Fruit fly (Drosophila melanogaster) whole organism, embryonic: ENCODE data around the gene TTLL1A.

Experiments used
- ATbp ChIP-seq: fragments of 200-800 bp; sonication (Bioruptor generic); optimal IDR thresholded peaks from 2 replicates; lab custom pipeline; 2017; ENCODE audit warnings: missing biosample characterization, mild to moderate bottlenecking, missing genetic modification characterization, missing genetic modification reagents
- Blimp-1 ChIP-seq: fragments of 200-800 bp; sonication (Bioruptor generic); optimal IDR thresholded peaks from 3 replicates; lab custom pipeline; 2018; ENCODE audit warnings: missing biosample characterization, missing genetic modification characterization, mild to moderate bottlenecking, moderate library complexity, missing genetic modification reagents
- CG11696 ChIP-seq: fragments of 200-800 bp; sonication (Bioruptor generic); IDR thresholded peaks from 2 replicates; pipeline ENCODE4 v1.3.6; 2022; ENCODE audit warnings: missing biosample characterization, missing genetic modification characterization
- CG12236 ChIP-seq: fragments of 200-800 bp; sonication (Bioruptor generic); optimal IDR thresholded peaks from 2 replicates; lab custom pipeline; 2016; ENCODE audit warnings: missing biosample characterization, missing genetic modification characterization
- CG12391 ChIP-seq: fragments of 200-800 bp; sonication (Bioruptor generic); optimal IDR thresholded peaks from 3 replicates; lab custom pipeline; 2018; ENCODE audit warnings: missing biosample characterization, mild to moderate bottlenecking, missing genetic modification characterization, moderate library complexity
- CG12744 ChIP-seq: fragments of 200-800 bp; sonication (Bioruptor generic); optimal IDR thresholded peaks from 2 replicates; lab custom pipeline; 2016; ENCODE audit warnings: missing biosample characterization, missing genetic modification characterization
- CG13296 ChIP-seq: fragments of 200-800 bp; sonication (Bioruptor generic); optimal IDR thresholded peaks from 3 replicates; lab custom pipeline; 2018; ENCODE audit warnings: missing biosample characterization, mild to moderate bottlenecking, missing genetic modification characterization
- CG17829 ChIP-seq: fragments of 200-800 bp; optimal IDR thresholded peaks from 2 replicates; lab custom pipeline; 2019; ENCODE audit warnings: missing biosample characterization, mild to moderate bottlenecking, missing genetic modification characterization, moderate library complexity
- CG30403 ChIP-seq: fragments of 200-800 bp; sonication (Bioruptor generic); optimal IDR thresholded peaks from 3 replicates; lab custom pipeline; 2016; ENCODE audit warnings: missing biosample characterization, missing genetic modification characterization
- CG31365 ChIP-seq: fragments of 200-800 bp; sonication (Bioruptor generic); optimal IDR thresholded peaks from 2 replicates; lab custom pipeline; 2018; ENCODE audit warnings: missing biosample characterization, mild to moderate bottlenecking, missing genetic modification characterization
- CG31388 ChIP-seq: fragments of 200-800 bp; sonication (Bioruptor generic); optimal IDR thresholded peaks from 2 replicates; lab custom pipeline; 2016; ENCODE audit warnings: missing biosample characterization, missing genetic modification characterization
- CG34422 ChIP-seq: fragments of 200-800 bp; sonication (Bioruptor generic); IDR thresholded peaks from 3 replicates; pipeline ENCODE4 v1.3.6; 2022; ENCODE audit warnings: missing biosample characterization, missing genetic modification characterization
- CG4424 ChIP-seq: fragments of 200-800 bp; sonication (Bioruptor generic); optimal IDR thresholded peaks from 3 replicates; lab custom pipeline; 2016; ENCODE audit warnings: missing biosample characterization, missing genetic modification characterization
- CG6765 ChIP-seq: fragments of 200-800 bp; sonication (Bioruptor generic); optimal IDR thresholded peaks from 3 replicates; lab custom pipeline; 2017; ENCODE audit warnings: missing biosample characterization, mild to moderate bottlenecking, missing genetic modification characterization
- CG6813 ChIP-seq: fragments of 200-800 bp; sonication (Bioruptor generic); optimal IDR thresholded peaks from 2 replicates; lab custom pipeline; 2017; ENCODE audit warnings: missing biosample characterization, missing genetic modification characterization, mild to moderate bottlenecking, moderate library complexity, missing genetic modification reagents
- CG8478 ChIP-seq: fragments of >200 bp; optimal IDR thresholded peaks from 2 replicates; lab custom pipeline; 2018
- CG9609 ChIP-seq: fragments of 200-800 bp; sonication (Bioruptor generic); optimal IDR thresholded peaks from 3 replicates; lab custom pipeline; 2016; ENCODE audit warnings: missing biosample characterization, missing genetic modification characterization
- Camta ChIP-seq: fragments of 200-800 bp; sonication (Bioruptor generic); optimal IDR thresholded peaks from 2 replicates; lab custom pipeline; 2016; ENCODE audit warnings: missing biosample characterization, missing genetic modification characterization
- CoRest ChIP-seq: fragments of 200-800 bp; sonication (Bioruptor generic); optimal IDR thresholded peaks from 3 replicates; lab custom pipeline; 2018; ENCODE audit warnings: missing biosample characterization, mild to moderate bottlenecking, missing genetic modification characterization, moderate library complexity
- D ChIP-seq, 2 experiments: fragments of 200-800 bp in 1 of 2; fragments of >200 bp in 1 of 2; sonication (Bioruptor generic) in 1 of 2; optimal IDR thresholded peaks; 2 replicates in 1 of 2; 3 replicates in 1 of 2; lab custom pipeline; 2017; ENCODE audit warnings: mild to moderate bottlenecking in 1 of 2, missing biosample characterization in 1 of 2, missing genetic modification characterization in 1 of 2, missing genetic modification reagents in 1 of 2
- Doc2 ChIP-seq: fragments of 200-800 bp; sonication (Bioruptor generic); IDR thresholded peaks from 2 replicates; pipeline ENCODE4 v1.3.6; 2022; ENCODE audit warnings: missing biosample characterization, missing genetic modification characterization
- H15 ChIP-seq: fragments of 200-800 bp; sonication (Bioruptor generic); IDR thresholded peaks from 3 replicates; pipeline ENCODE4 v1.3.6; 2022; ENCODE audit warnings: missing biosample characterization, missing genetic modification characterization
- Hey ChIP-seq: fragments of 200-800 bp; sonication (Bioruptor generic); optimal IDR thresholded peaks from 3 replicates; lab custom pipeline; 2018; ENCODE audit warnings: missing biosample characterization, mild to moderate bottlenecking, missing genetic modification characterization
- Hr51 ChIP-seq, 2 experiments: fragments of 200-800 bp; sonication (Bioruptor generic); optimal IDR thresholded peaks; 2 replicates in 1 of 2; 3 replicates in 1 of 2; lab custom pipeline; 2016 to 2018; ENCODE audit warnings: missing biosample characterization in 2 of 2, missing genetic modification characterization in 2 of 2, mild to moderate bottlenecking in 1 of 2, moderate library complexity in 1 of 2
- MBD-R2 ChIP-seq: fragments of 200-800 bp; sonication (Bioruptor generic); IDR thresholded peaks from 2 replicates; pipeline ENCODE4 v1.3.6; 2022; ENCODE audit warnings: missing biosample characterization, missing genetic modification characterization
- Oaz ChIP-seq: fragments of 200-800 bp; sonication (Bioruptor generic); IDR thresholded peaks from 2 replicates; pipeline ENCODE4 v1.3.6; 2022; ENCODE audit warnings: missing biosample characterization, missing genetic modification characterization
- Oli ChIP-seq: fragments of 200-800 bp; sonication (Bioruptor generic); optimal IDR thresholded peaks from 2 replicates; lab custom pipeline; 2018; ENCODE audit warnings: missing biosample characterization, mild to moderate bottlenecking, missing genetic modification characterization, moderate library complexity
- TFAM ChIP-seq: fragments of 200-800 bp; sonication (Bioruptor generic); optimal IDR thresholded peaks from 2 replicates; lab custom pipeline; 2017; ENCODE audit warnings: missing biosample characterization, missing genetic modification characterization, inconsistent platforms
- Trl ChIP-seq, 3 experiments: fragments of >200 bp in 2 of 3; fragments of 200-800 bp in 1 of 3; sonication (Bioruptor generic) in 1 of 3; optimal IDR thresholded peaks; 2 replicates in 1 of 3; 3 replicates in 2 of 3; lab custom pipeline; 2016 to 2017; ENCODE audit warnings: missing biosample characterization in 1 of 3, missing genetic modification characterization in 1 of 3
- ara ChIP-seq: fragments of 200-800 bp; sonication (Bioruptor generic); IDR thresholded peaks from 2 replicates; pipeline ENCODE4 v1.3.6; 2022; ENCODE audit warnings: missing biosample characterization, missing genetic modification characterization
- bowl ChIP-seq: fragments of 200-800 bp; sonication (Bioruptor generic); IDR thresholded peaks from 2 replicates; pipeline ENCODE4 v1.3.6; 2022; ENCODE audit warnings: missing biosample characterization, missing genetic modification characterization
- caup ChIP-seq: fragments of 200-800 bp; sonication (Bioruptor generic); optimal IDR thresholded peaks from 3 replicates; lab custom pipeline; 2017; ENCODE audit warnings: missing biosample characterization, mild to moderate bottlenecking, missing genetic modification characterization, moderate library complexity; ENCODE audit not compliant: severe bottlenecking
- cwo ChIP-seq: fragments of 200-800 bp; sonication (Bioruptor generic); optimal IDR thresholded peaks from 3 replicates; lab custom pipeline; 2017; ENCODE audit warnings: missing biosample characterization, missing genetic modification characterization, mild to moderate bottlenecking, moderate library complexity, missing genetic modification reagents
- dimm ChIP-seq: fragments of 200-800 bp; sonication (Bioruptor generic); IDR thresholded peaks from 2 replicates; pipeline ENCODE4 v1.3.6; 2022; ENCODE audit warnings: missing biosample characterization, missing genetic modification characterization
- dmrt11E ChIP-seq: fragments of 200-800 bp; sonication (Bioruptor generic); optimal IDR thresholded peaks from 3 replicates; lab custom pipeline; 2018; ENCODE audit warnings: missing biosample characterization, mild to moderate bottlenecking, missing genetic modification characterization, moderate library complexity
- fd96Cb ChIP-seq: fragments of 200-800 bp; sonication (Bioruptor generic); optimal IDR thresholded peaks from 2 replicates; lab custom pipeline; 2018; ENCODE audit warnings: missing biosample characterization, mild to moderate bottlenecking, missing genetic modification characterization, moderate library complexity
- mirr ChIP-seq: fragments of 200-800 bp; sonication (Bioruptor generic); optimal IDR thresholded peaks from 3 replicates; lab custom pipeline; 2018; ENCODE audit warnings: missing biosample characterization, mild to moderate bottlenecking, missing genetic modification characterization
- oc ChIP-seq: fragments of 200-800 bp; sonication (Bioruptor generic); optimal IDR thresholded peaks from 2 replicates; lab custom pipeline; 2018; ENCODE audit warnings: missing biosample characterization, mild to moderate bottlenecking, missing genetic modification characterization, moderate library complexity
- org-1 ChIP-seq: fragments of 200-800 bp; sonication (Bioruptor generic); optimal IDR thresholded peaks from 2 replicates; lab custom pipeline; 2017; ENCODE audit warnings: missing biosample characterization, missing genetic modification characterization
- rib ChIP-seq: fragments of 200-800 bp; sonication (Bioruptor generic); IDR thresholded peaks from 2 replicates; pipeline ENCODE4 v1.3.6; 2022; ENCODE audit warnings: missing biosample characterization, missing genetic modification characterization
- sens-2 ChIP-seq: fragments of 200-800 bp; sonication (Bioruptor generic); IDR thresholded peaks from 2 replicates; pipeline ENCODE4 v1.3.6; 2022; ENCODE audit warnings: missing biosample characterization, missing genetic modification characterization
- seq ChIP-seq: fragments of 200-800 bp; sonication (Bioruptor generic); IDR thresholded peaks from 2 replicates; pipeline ENCODE4 v1.3.6; 2022; ENCODE audit warnings: missing biosample characterization, missing genetic modification characterization
- shn ChIP-seq: fragments of 200-800 bp; sonication (Bioruptor generic); optimal IDR thresholded peaks from 3 replicates; lab custom pipeline; 2016; ENCODE audit warnings: missing biosample characterization, missing genetic modification characterization
- sisA ChIP-seq: fragments of 200-800 bp; sonication (Bioruptor generic); IDR thresholded peaks from 2 replicates; pipeline ENCODE4 v1.3.6; 2022; ENCODE audit warnings: missing biosample characterization, missing genetic modification characterization
- slou ChIP-seq: fragments of 200-800 bp; sonication (Bioruptor generic); optimal IDR thresholded peaks from 3 replicates; lab custom pipeline; 2016; ENCODE audit warnings: missing biosample characterization, missing genetic modification characterization
- vfl ChIP-seq: fragments of 200-800 bp; sonication (Bioruptor generic); optimal IDR thresholded peaks from 2 replicates; lab custom pipeline; 2016; ENCODE audit warnings: missing biosample characterization, missing genetic modification characterization

TTLL1A gene

DNA sequence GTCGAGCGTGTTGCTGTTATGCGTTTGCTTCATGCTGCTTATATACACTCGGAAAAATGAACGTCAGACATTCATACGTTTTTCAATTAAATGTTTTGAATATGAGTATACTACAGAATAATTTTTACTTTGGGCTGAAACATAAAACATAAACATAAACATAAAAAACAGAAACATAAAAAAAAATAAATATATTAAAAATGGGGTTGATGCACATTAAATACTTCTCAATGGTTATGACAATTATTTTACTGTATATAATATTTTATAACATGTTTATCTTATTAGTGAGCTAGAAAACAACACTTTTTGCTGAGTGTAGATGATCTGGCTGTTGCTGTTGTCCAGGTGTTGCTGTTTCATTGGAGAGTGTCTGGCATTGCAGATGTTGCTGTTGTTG lies 35.0 kb upstream of the TTLL1A start (continued):
- TF ChIP-seq ATbp (GFP tag; lab: Kevin White, UChicago) (no peak), cwo (no peak), CG11696 (no peak), CG17829 (tag; lab: Kevin White, UChicago) (peak; percentile 10), Doc2 (GFP tag; lab: Robert Waterston, UW) (no peak), CG4424 (GFP tag; lab: Kevin White, UChicago) (peak; percentile 22), D (optimal IDR thresholded peaks at IDR 0.05; lab: Kevin White, UChicago) (no peak), D (GFP tag; optimal IDR thresholded peaks at IDR 0.05; lab: Kevin White, UChicago) (no peak), H15 (GFP tag; lab: Robert Waterston, UW) (no peak), TFAM (GFP tag; lab: Kevin White, UChicago) (no peak), CG31388 (GFP tag; lab: Kevin White, UChicago) (no peak), CG13296 (GFP tag; lab: Kevin White, UChicago) (no peak), CoRest (peak; percentile 21), shn (GFP tag; lab: Kevin White, UChicago) (no peak)

DNA sequence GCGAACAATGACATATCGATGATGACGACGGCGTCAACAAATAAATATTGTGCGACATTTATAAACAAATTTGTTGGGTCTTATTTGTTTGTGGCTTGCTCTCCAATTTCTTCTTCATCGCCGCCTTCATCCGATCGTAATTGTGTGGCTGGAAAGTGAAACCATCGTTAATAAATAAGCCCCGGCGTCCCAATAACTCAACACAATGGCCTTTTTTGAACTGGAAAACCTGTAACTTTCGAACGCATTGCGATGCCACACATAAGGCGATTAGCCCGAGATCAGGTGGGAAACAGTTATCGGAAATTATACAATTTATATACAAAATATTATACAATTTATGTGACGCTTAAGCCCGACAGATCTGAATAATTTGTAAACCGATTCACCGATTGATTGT lies 34.1 kb upstream of the TTLL1A start:
- TF ChIP-seq CG8478 (no peak), CG30403 (GFP tag; lab: Kevin White, UChicago) (no peak), oc (peak; percentile 90), CG6765 (GFP tag; lab: Kevin White, UChicago) (no peak), Blimp-1 (GFP tag; lab: Kevin White, UChicago) (peak; percentile 68), CG31365 (tag; lab: Kevin White, UChicago) (no peak), slou (GFP tag; lab: Kevin White, UChicago) (no peak), caup (no peak), dimm (GFP tag; lab: Robert Waterston, UW) (no peak), Hey (no peak), fd96Cb (tag; lab: Kevin White, UChicago) (no peak), CG12744 (GFP tag; lab: Kevin White, UChicago) (no peak), Oli (tag; lab: Kevin White, UChicago) (no peak), Camta (GFP tag; lab: Kevin White, UChicago) (no peak), ara (GFP tag; lab: Robert Waterston, UW) (no peak)

DNA sequence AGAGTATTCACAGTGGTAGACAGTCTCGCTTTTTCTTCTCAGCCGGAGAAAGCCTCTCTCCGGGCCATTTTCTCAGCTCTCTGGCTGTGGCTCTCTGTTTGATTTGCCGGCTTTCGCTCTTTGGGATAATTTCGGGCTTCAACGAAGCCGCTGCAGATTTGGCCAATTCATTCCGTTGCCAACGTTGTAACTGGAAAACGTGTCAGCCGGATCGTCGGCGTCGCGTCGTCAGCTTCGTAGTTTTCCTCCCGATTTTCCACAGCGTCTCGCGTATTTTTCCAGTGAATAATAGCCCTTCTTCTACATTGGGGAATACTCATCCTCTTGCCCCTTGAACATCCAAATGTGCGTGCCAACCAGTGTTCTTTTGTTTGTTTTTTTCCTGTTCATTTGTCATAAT lies 30.2 kb upstream of the TTLL1A start, which contains the start of gene f:
TSS of gene f (plus strand) at position 301 of the 400 bp plus-strand sequence.
- TF ChIP-seq org-1 (GFP tag; lab: Kevin White, UChicago) (no peak), sens-2 (GFP tag; lab: Robert Waterston, UW) (no peak), rib (GFP tag; lab: Robert Waterston, UW) (no peak), CG9609 (GFP tag; lab: Kevin White, UChicago) (no peak), CG34422 (no peak), dmrt11E (tag; lab: Kevin White, UChicago) (no peak), Trl (optimal IDR thresholded peaks at IDR 0.05; lab: Kevin White, UChicago) (peak in 1 of 2 experiments; percentile 28), Trl (GFP tag; optimal IDR thresholded peaks at IDR 0.05; lab: Kevin White, UChicago) (no peak)
- TF ChIP-seq, all 482 proteins: peak for 1

DNA sequence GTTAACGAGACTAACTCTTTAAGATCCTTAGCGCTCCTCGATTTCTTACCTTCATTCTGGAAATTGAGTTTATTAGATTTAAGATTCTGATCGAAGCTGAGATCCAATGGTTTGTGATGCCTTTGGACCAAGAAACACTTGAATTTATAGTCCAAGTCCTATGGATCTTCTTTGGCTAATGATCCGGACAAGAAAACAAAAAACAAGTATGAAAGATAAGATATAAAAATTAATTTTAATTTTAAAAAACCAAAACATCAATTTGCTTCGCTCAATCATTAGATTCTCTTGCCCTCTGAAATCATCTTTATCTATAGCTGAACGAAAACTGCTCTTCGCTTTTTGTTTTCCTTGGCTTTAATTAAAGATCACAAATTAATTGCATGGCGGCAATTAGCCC lies 28.5 kb upstream of the TTLL1A start, which contains the start of gene CG10597:
TSS of gene CG10597 (minus strand) at position 101 of the 400 bp plus-strand sequence.
- TF ChIP-seq MBD-R2 (GFP tag; lab: Robert Waterston, UW) (no peak), CG12236 (no peak), Oli (tag; lab: Kevin White, UChicago) (no peak), bowl (GFP tag; lab: Robert Waterston, UW) (no peak), CG6813 (GFP tag; lab: Kevin White, UChicago) (no peak), CG13296 (GFP tag; lab: Kevin White, UChicago) (no peak), Oaz (no peak), Hr51 (GFP tag; optimal IDR thresholded peaks at IDR 0.05; lab: Kevin White, UChicago) (no peak), Doc2 (GFP tag; lab: Robert Waterston, UW) (no peak), seq (GFP tag; lab: Robert Waterston, UW) (no peak), vfl (GFP tag; lab: Kevin White, UChicago) (no peak), mirr (no peak), CG12391 (tag; lab: Kevin White, UChicago) (no peak), sisA (GFP tag; lab: Robert Waterston, UW) (no peak), ATbp (GFP tag; lab: Kevin White, UChicago) (no peak)
